Worm (Caenorhabditis elegans) whole organism, mixed stage, embryonic: Measurements from ENCODE around the gene pad-2.

Experiments used
- M03D4.4 ChIP-seq: sonication (generic microtip); optimal IDR thresholded peaks from 2 replicates; lab custom pipeline; 2017; ENCODE audit warnings: mild to moderate bottlenecking, missing genetic modification characterization, missing compliant biosample characterization
- bed-3 ChIP-seq: fragments of 200-800 bp; sonication (Bioruptor generic); optimal IDR thresholded peaks from 3 replicates; lab custom pipeline; 2018; ENCODE audit warnings: mild to moderate bottlenecking, missing genetic modification characterization, moderate library complexity, missing compliant biosample characterization
- blmp-1 ChIP-seq: fragments of 150-350 bp; optimal IDR thresholded peaks from 2 replicates; lab custom pipeline; 2014; ENCODE audit warnings: missing biosample characterization, missing genetic modification characterization
- ceh-43 ChIP-seq: fragments of 200-800 bp; sonication (Bioruptor generic); optimal IDR thresholded peaks from 2 replicates; lab custom pipeline; 2018; ENCODE audit warnings: mild to moderate bottlenecking, missing genetic modification characterization, moderate library complexity, missing compliant biosample characterization
- ceh-83 ChIP-seq: fragments of 200-800 bp; sonication (Bioruptor generic); optimal IDR thresholded peaks from 2 replicates; lab custom pipeline; 2018; ENCODE audit warnings: mild to moderate bottlenecking, missing genetic modification characterization, missing compliant biosample characterization
- ces-1 ChIP-seq: fragments of 150-350 bp; optimal IDR thresholded peaks from 2 replicates; lab custom pipeline; 2014; ENCODE audit warnings: missing biosample characterization, missing genetic modification reagents, missing genetic modification characterization
- cnd-1 ChIP-seq: fragments of 200-800 bp; sonication (Bioruptor generic); optimal IDR thresholded peaks from 2 replicates; lab custom pipeline; 2018; ENCODE audit warnings: mild to moderate bottlenecking, missing genetic modification characterization, missing compliant biosample characterization
- drap-1 ChIP-seq: fragments of 200-800 bp; sonication (Bioruptor generic); optimal IDR thresholded peaks from 3 replicates; lab custom pipeline; 2018; ENCODE audit warnings: mild to moderate bottlenecking, missing genetic modification characterization, missing compliant biosample characterization
- elt-1 ChIP-seq: sonication (generic microtip); optimal IDR thresholded peaks from 2 replicates; lab custom pipeline; 2017; ENCODE audit warnings: missing genetic modification characterization, mild to moderate bottlenecking, missing compliant biosample characterization, antibody characterized with exemption, moderate library complexity, borderline replicate concordance; ENCODE audit not compliant: insufficient read depth
- elt-3 ChIP-seq: fragments of 150-350 bp; optimal IDR thresholded peaks from 2 replicates; lab custom pipeline; 2014; ENCODE audit warnings: missing biosample characterization, missing genetic modification characterization
- flh-1 ChIP-seq: fragments of 200-800 bp; sonication (Bioruptor generic); optimal IDR thresholded peaks from 2 replicates; lab custom pipeline; 2018; ENCODE audit warnings: mild to moderate bottlenecking, missing genetic modification characterization, moderate library complexity, missing compliant biosample characterization
- hlh-1 ChIP-seq: fragments of 150-350 bp; optimal IDR thresholded peaks from 2 replicates; lab custom pipeline; 2014; ENCODE audit warnings: missing biosample characterization, missing genetic modification reagents, missing genetic modification characterization
- lin-13 ChIP-seq: fragments of 150-350 bp; optimal IDR thresholded peaks from 2 replicates; lab custom pipeline; 2014; ENCODE audit warnings: missing biosample characterization, missing genetic modification characterization
- lin-32 ChIP-seq: fragments of 200-800 bp; sonication (Bioruptor generic); optimal IDR thresholded peaks from 2 replicates; lab custom pipeline; 2018; ENCODE audit warnings: mild to moderate bottlenecking, missing genetic modification characterization, missing compliant biosample characterization
- lsy-2 ChIP-seq: fragments of 150-350 bp; optimal IDR thresholded peaks from 2 replicates; lab custom pipeline; 2014; ENCODE audit warnings: missing biosample characterization, missing genetic modification characterization
- mab-5 ChIP-seq: fragments of 150-350 bp; optimal IDR thresholded peaks from 2 replicates; lab custom pipeline; 2014; ENCODE audit warnings: missing biosample characterization, missing genetic modification characterization
- mep-1 ChIP-seq: fragments of 150-350 bp; optimal IDR thresholded peaks from 2 replicates; lab custom pipeline; 2017; ENCODE audit warnings: missing biosample characterization, missing genetic modification reagents, missing genetic modification characterization, inconsistent platforms
- mls-2 ChIP-seq: sonication (generic microtip); optimal IDR thresholded peaks from 2 replicates; lab custom pipeline; 2016; ENCODE audit warnings: mild to moderate bottlenecking, missing genetic modification characterization, moderate library complexity, missing compliant biosample characterization
- nhr-12 ChIP-seq: fragments of 150-350 bp; optimal IDR thresholded peaks from 2 replicates; lab custom pipeline; 2014; ENCODE audit warnings: missing biosample characterization, missing genetic modification characterization
- nhr-2 ChIP-seq: fragments of 150-350 bp; optimal IDR thresholded peaks from 2 replicates; lab custom pipeline; 2014; ENCODE audit warnings: missing biosample characterization, missing genetic modification characterization
- nhr-237 ChIP-seq: fragments of 150-350 bp; optimal IDR thresholded peaks from 2 replicates; lab custom pipeline; 2014; ENCODE audit warnings: missing biosample characterization, missing genetic modification characterization
- nhr-28 ChIP-seq: fragments of 150-350 bp; optimal IDR thresholded peaks from 2 replicates; lab custom pipeline; 2014; ENCODE audit warnings: missing biosample characterization, missing genetic modification characterization
- nhr-76 ChIP-seq: sonication (generic microtip); optimal IDR thresholded peaks from 2 replicates; lab custom pipeline; 2017; ENCODE audit warnings: missing biosample characterization, missing genetic modification characterization
- pha-4 ChIP-seq: fragments of 150-350 bp; optimal IDR thresholded peaks from 2 replicates; lab custom pipeline; 2018; ENCODE audit warnings: missing biosample characterization, missing genetic modification reagents, missing genetic modification characterization
- sem-2 ChIP-seq: fragments of 200-800 bp; sonication (Bioruptor generic); optimal IDR thresholded peaks from 2 replicates; lab custom pipeline; 2018; ENCODE audit warnings: mild to moderate bottlenecking, missing genetic modification characterization, missing compliant biosample characterization
- snpc-4 ChIP-seq: fragments of 150-350 bp; optimal IDR thresholded peaks from 2 replicates; lab custom pipeline; 2014; ENCODE audit warnings: missing biosample characterization, missing genetic modification characterization
- sptf-1 ChIP-seq: sonication (generic microtip); optimal IDR thresholded peaks from 2 replicates; lab custom pipeline; 2017; ENCODE audit warnings: mild to moderate bottlenecking, missing genetic modification characterization, moderate library complexity, missing compliant biosample characterization
- unc-120 ChIP-seq: sonication (generic microtip); optimal IDR thresholded peaks from 2 replicates; lab custom pipeline; 2017; ENCODE audit warnings: missing genetic modification characterization, missing compliant biosample characterization; ENCODE audit not compliant: poor library complexity, severe bottlenecking
- unc-39 ChIP-seq: fragments of 150-350 bp; optimal IDR thresholded peaks from 2 replicates; lab custom pipeline; 2014; ENCODE audit warnings: missing biosample characterization, missing genetic modification characterization
- unc-62 ChIP-seq: fragments of 150-350 bp; optimal IDR thresholded peaks from 2 replicates; lab custom pipeline; 2014; ENCODE audit warnings: missing biosample characterization, missing genetic modification reagents, missing genetic modification characterization
- zip-8 ChIP-seq: fragments of 150-350 bp; optimal IDR thresholded peaks from 2 replicates; lab custom pipeline; 2014; ENCODE audit warnings: missing biosample characterization, missing genetic modification characterization
- ztf-11 ChIP-seq: fragments of 150-350 bp; optimal IDR thresholded peaks from 2 replicates; lab custom pipeline; 2014; ENCODE audit warnings: missing biosample characterization, missing genetic modification characterization

The pad-2 gene

DNA sequence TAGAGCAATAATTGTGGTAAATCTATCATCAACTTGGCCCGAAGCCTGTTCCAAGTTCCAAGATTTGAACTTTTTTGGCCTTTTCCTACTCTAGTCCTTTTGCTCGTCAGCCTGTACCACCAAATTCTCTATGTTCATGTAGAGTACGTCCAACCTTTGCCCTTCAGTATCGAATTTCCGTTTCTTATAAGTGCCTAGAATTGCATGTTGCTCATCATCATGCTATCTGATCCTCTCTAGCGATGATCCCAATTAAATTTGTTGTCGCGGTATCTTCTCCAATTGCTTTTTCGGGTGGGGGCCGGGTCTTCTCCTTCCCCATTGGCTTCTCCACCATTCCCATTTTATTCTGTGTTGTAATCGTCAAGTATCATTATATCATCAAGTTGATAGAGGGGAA is 15.0 kb downstream of the pad-2 start:
- no peak for TF ChIP-seq bed-3 (GFP tag; lab: Kevin White, UChicago)
- no peak for TF ChIP-seq ztf-11 (tag; lab: Kevin White, UChicago)
- TF ChIP-seq unc-62: no peak
- no peak for TF ChIP-seq lin-32 (GFP tag; lab: Kevin White, UChicago)
- TF ChIP-seq pha-4 (tag; lab: Kevin White, UChicago): no peak
- no peak for TF ChIP-seq lin-13
- no peak for TF ChIP-seq hlh-1 (tag; lab: Kevin White, UChicago)
- no peak for TF ChIP-seq blmp-1 (tag; lab: Kevin White, UChicago)
- no peak for TF ChIP-seq elt-3 (tag; lab: Kevin White, UChicago)
- no peak for TF ChIP-seq ceh-43 (GFP tag; lab: Kevin White, UChicago)
- no peak for TF ChIP-seq cnd-1
- TF ChIP-seq mls-2 (tag; lab: Kevin White, UChicago): no peak
- no peak for TF ChIP-seq zip-8 (tag; lab: Kevin White, UChicago)
- no peak for TF ChIP-seq ces-1 (GFP tag; lab: Kevin White, UChicago)
- TF ChIP-seq mep-1: no peak
- no peak for TF ChIP-seq nhr-76 (tag; lab: Kevin White, UChicago)
- TF ChIP-seq mab-5 (tag; lab: Kevin White, UChicago): no peak
- TF ChIP-seq nhr-28 (tag; lab: Kevin White, UChicago): no peak
- no peak for TF ChIP-seq nhr-12

DNA sequence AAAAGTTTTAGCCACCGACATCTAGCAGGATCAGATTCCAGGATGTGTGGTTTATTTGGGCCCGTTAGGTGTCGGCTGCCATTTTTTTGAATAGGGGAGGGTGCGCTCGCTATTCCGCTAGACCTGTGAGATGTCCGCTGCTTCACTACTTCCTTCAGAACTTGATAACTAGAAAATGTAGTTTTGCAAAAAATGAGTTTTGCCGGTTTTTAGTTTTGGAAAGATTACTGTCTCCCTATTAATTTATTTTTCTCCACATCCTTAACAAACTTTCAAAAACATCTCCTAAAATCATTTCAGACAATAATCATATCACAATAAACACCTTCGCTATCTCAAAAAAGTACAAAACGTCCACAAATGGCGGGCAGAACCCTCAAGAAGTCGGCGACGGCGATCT is 15.9 kb downstream of the pad-2 start, which contains the start of gene vglu-2:
TSS of gene vglu-2 (plus strand) at position 301 of the 400 bp plus-strand sequence.
- TF ChIP-seq lsy-2 (tag; lab: Kevin White, UChicago) (no peak), lin-32 (GFP tag; lab: Kevin White, UChicago) (no peak), ztf-11 (tag; lab: Kevin White, UChicago) (no peak), unc-39 (tag; lab: Kevin White, UChicago) (no peak), bed-3 (GFP tag; lab: Kevin White, UChicago) (no peak), ces-1 (GFP tag; lab: Kevin White, UChicago) (no peak), elt-1 (tag; lab: Kevin White, UChicago) (no peak), mls-2 (tag; lab: Kevin White, UChicago) (no peak), blmp-1 (tag; lab: Kevin White, UChicago) (no peak), mep-1 (no peak), ceh-43 (GFP tag; lab: Kevin White, UChicago) (no peak), zip-8 (tag; lab: Kevin White, UChicago) (no peak), nhr-2 (tag; lab: Kevin White, UChicago) (no peak), mab-5 (tag; lab: Kevin White, UChicago) (no peak), drap-1 (GFP tag; lab: Kevin White, UChicago) (no peak), snpc-4 (tag; lab: Kevin White, UChicago) (no peak)

DNA sequence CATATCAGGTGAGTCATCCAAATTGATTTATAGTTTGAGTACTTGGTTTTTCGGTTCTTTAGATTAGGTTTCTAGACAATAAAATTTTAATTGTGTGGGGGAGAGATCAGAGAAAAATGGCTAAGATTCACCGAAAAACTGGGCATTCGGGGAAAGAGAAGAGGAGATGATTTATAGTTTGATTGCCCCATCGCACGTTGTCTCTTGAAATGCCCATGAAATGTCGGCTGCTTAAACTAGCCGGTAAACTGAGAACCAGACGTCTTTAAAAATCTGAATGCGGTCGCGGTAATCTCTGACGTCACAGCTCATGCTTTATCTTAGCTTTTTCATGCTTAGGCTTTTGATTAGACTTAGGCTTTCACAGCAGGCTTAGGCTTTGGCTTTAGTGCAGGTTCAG is 18.0 kb downstream of the pad-2 start:
- no peak for TF ChIP-seq unc-120 (tag; lab: Kevin White, UChicago)
- TF ChIP-seq blmp-1 (tag; lab: Kevin White, UChicago): no peak
- no peak for TF ChIP-seq sem-2 (GFP tag; lab: Kevin White, UChicago)
- no peak for TF ChIP-seq nhr-237 (tag; lab: Kevin White, UChicago)
- no peak for TF ChIP-seq ceh-83
- no peak for TF ChIP-seq lin-32 (GFP tag; lab: Kevin White, UChicago)
- no peak for TF ChIP-seq mep-1
- no peak for TF ChIP-seq sptf-1
- no peak for TF ChIP-seq flh-1 (GFP tag; lab: Kevin White, UChicago)
- TF ChIP-seq zip-8 (tag; lab: Kevin White, UChicago): no peak

DNA sequence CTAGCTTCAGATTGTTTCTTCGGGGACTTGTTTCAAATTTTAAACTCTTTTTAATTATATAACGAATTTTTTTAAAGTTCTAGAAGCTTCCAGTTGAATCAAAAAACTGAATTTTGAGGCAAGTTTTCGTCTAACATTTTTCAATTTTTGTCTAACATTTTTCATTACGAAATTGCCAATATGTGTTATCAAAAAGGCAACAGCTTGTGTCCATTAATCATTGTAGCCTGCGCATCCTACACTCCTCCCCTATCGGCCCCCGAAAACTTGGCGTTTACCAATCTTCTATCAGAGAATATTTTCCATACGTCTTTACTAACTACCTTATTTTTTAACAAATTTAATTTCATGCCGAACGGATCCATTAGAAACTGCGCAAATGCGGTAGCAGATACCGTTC is 21.2 kb downstream of the pad-2 start, which contains the start of gene vglu-3:
TSS of gene vglu-3 (plus strand) at position 301 of the 400 bp plus-strand sequence.
- TF ChIP-seq unc-62 (no peak), drap-1 (GFP tag; lab: Kevin White, UChicago) (no peak), sptf-1 (no peak), elt-1 (tag; lab: Kevin White, UChicago) (no peak), elt-3 (tag; lab: Kevin White, UChicago) (no peak), snpc-4 (tag; lab: Kevin White, UChicago) (no peak), ceh-83 (no peak), ztf-11 (tag; lab: Kevin White, UChicago) (no peak)
- TF ChIP-seq, all 35 proteins: peak for 0

DNA sequence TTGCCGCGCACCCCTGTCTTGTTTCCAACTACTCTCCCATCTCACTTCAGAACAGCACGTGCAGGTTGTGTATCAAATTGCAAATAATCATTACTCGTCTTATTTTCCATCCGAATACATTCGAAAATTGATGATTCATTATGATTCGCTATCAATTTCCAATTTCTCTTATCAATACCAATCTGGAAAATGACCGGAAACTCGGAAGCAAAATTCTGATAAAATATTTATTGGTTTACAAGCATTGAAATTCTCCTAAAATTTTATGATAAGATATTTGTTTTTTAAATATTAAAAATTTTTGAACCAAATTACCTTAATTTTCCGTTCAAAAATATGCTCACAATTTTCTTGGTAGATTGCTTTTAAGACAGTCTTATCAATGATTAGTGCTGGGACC is 26.4 kb downstream of the pad-2 start:
- TF ChIP-seq mab-5 (tag; lab: Kevin White, UChicago): no peak
- TF ChIP-seq flh-1 (GFP tag; lab: Kevin White, UChicago): no peak
- no peak for TF ChIP-seq mls-2 (tag; lab: Kevin White, UChicago)
- TF ChIP-seq unc-62: no peak
- no peak for TF ChIP-seq elt-1 (tag; lab: Kevin White, UChicago)
- no peak for TF ChIP-seq unc-39 (tag; lab: Kevin White, UChicago)
- no peak for TF ChIP-seq nhr-28 (tag; lab: Kevin White, UChicago)
- TF ChIP-seq M03D4.4 (tag; lab: Kevin White, UChicago): no peak
- TF ChIP-seq unc-120 (tag; lab: Kevin White, UChicago): no peak
